Worm (Caenorhabditis elegans): ENCODE data around the gene nceh-1.

DNA sequence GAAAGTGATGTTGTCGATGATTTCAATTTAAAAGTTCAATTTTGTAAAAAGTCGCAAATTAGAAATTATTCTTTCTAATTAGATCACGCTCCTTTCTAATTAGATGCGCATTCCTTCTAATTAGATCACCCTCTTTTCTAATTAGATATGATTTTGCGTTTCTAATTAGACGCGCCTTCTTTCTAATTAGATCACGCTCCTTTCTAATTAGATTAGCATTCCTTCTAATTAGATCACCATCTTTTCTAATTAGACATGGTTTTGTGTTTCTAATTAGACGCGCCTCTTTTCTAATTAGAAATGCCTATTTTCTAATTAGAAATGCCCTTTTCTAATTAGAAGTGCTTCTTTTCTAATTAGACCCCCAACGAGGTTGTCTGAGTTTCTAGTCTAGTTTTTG, 20.5 kb upstream of the nceh-1 start:
- no peak for TF ChIP-seq egl-27 (tag; optimal IDR thresholded peaks at IDR 0.05)
- TF ChIP-seq sptf-1 (tag; optimal IDR thresholded peaks at IDR 0.05), result no peak
- TF ChIP-seq pqm-1 (tag; optimal IDR thresholded peaks at IDR 0.05), result no peak
- no peak for TF ChIP-seq nhr-28 (tag; optimal IDR thresholded peaks at IDR 0.05)
- no peak for TF ChIP-seq elt-2 (tag; optimal IDR thresholded peaks at IDR 0.05)
- no peak for TF ChIP-seq ama-1 (optimal IDR thresholded peaks at IDR 0.05)
- TF ChIP-seq mep-1 (tag; optimal IDR thresholded peaks at IDR 0.05), result no peak
